Worm (Caenorhabditis elegans) whole organism, L1 larva: ENCODE data around the gene spr-3.
A peak's percentile ranks its signal among the peaks of the same experiment; 100 is the strongest.

ENCODE experiments used
- C34B4.2 ChIP-seq: sonication (generic microtip); optimal IDR thresholded peaks from 2 replicates; lab custom pipeline; 2017; ENCODE audit warnings: mild to moderate bottlenecking, missing genetic modification characterization, missing compliant biosample characterization
- ama-1 ChIP-seq: fragments of 150-350 bp; optimal IDR thresholded peaks from 2 replicates; lab custom pipeline; 2014
- blmp-1 ChIP-seq: fragments of 150-350 bp; optimal IDR thresholded peaks from 2 replicates; lab custom pipeline; 2014; ENCODE audit warnings: missing biosample characterization, missing genetic modification characterization
- ceh-8 ChIP-seq: fragments of 200-800 bp; sonication (Bioruptor generic); optimal IDR thresholded peaks from 2 replicates; lab custom pipeline; 2018; ENCODE audit warnings: mild to moderate bottlenecking, missing genetic modification characterization, moderate library complexity, missing compliant biosample characterization
- ceh-82 ChIP-seq, 3 experiments: fragments of 150-350 bp in 1 of 3; sonication (generic microtip) in 2 of 3; optimal IDR thresholded peaks; 2 replicates each; lab custom pipeline; 2014 to 2017; ENCODE audit warnings: missing biosample characterization in 3 of 3, missing genetic modification characterization in 3 of 3
- ceh-88 ChIP-seq: fragments of 200-800 bp; sonication (Bioruptor generic); IDR thresholded peaks from 2 replicates; pipeline ENCODE4 v1.3.6; 2022; ENCODE audit warnings: missing genetic modification characterization, missing compliant biosample characterization
- efl-3 ChIP-seq: fragments of 200-800 bp; sonication (Bioruptor generic); optimal IDR thresholded peaks from 2 replicates; lab custom pipeline; 2018; ENCODE audit warnings: mild to moderate bottlenecking, missing genetic modification characterization, missing compliant biosample characterization
- egl-13 ChIP-seq: sonication (generic microtip); optimal IDR thresholded peaks from 2 replicates; lab custom pipeline; 2016; ENCODE audit warnings: missing genotype, missing genetic modification reagents, missing genetic modification characterization, missing compliant biosample characterization
- egl-27 ChIP-seq, 2 experiments: fragments of 150-350 bp in 1 of 2; sonication (generic microtip); optimal IDR thresholded peaks; 3 replicates each; lab custom pipeline; 2017 to 2018; ENCODE audit warnings: missing biosample characterization in 2 of 2, missing genetic modification characterization in 2 of 2, missing genetic modification reagents in 2 of 2
- elt-2 ChIP-seq: sonication (generic microtip); optimal IDR thresholded peaks from 2 replicates; lab custom pipeline; 2016; ENCODE audit warnings: missing genetic modification characterization, mild to moderate bottlenecking, inconsistent platforms, missing compliant biosample characterization, missing genetic modification reagents
- fkh-10 ChIP-seq: sonication (generic microtip); optimal IDR thresholded peaks from 2 replicates; lab custom pipeline; 2017; ENCODE audit warnings: missing biosample characterization, missing genetic modification reagents, missing genetic modification characterization
- grh-1 ChIP-seq: fragments of 200-800 bp; sonication (Bioruptor generic); IDR thresholded peaks from 2 replicates; pipeline ENCODE4 v1.3.6; 2022; ENCODE audit warnings: missing genetic modification reagents, missing genetic modification characterization, missing compliant biosample characterization
- hpl-2 ChIP-seq: fragments of 150-350 bp; optimal IDR thresholded peaks from 2 replicates; lab custom pipeline; 2014; ENCODE audit warnings: missing biosample characterization, missing genetic modification reagents, missing genetic modification characterization
- lin-14 ChIP-seq: fragments of 200-800 bp; sonication (Bioruptor generic); optimal IDR thresholded peaks from 2 replicates; lab custom pipeline; 2018; ENCODE audit warnings: mild to moderate bottlenecking, missing genetic modification characterization, moderate library complexity, missing compliant biosample characterization
- lin-15B ChIP-seq: fragments of 150-350 bp; sonication (generic microtip); optimal IDR thresholded peaks from 3 replicates; lab custom pipeline; 2014; ENCODE audit warnings: missing biosample characterization, missing genetic modification characterization
- lin-35 ChIP-seq, 2 experiments: fragments of 150-350 bp; optimal IDR thresholded peaks; 2 replicates each; lab custom pipeline; 2014; ENCODE audit warnings: missing biosample characterization in 2 of 2, missing genetic modification characterization in 2 of 2, missing genetic modification reagents in 2 of 2
- lir-3 ChIP-seq: sonication (generic microtip); optimal IDR thresholded peaks from 2 replicates; lab custom pipeline; 2016; ENCODE audit warnings: mild to moderate bottlenecking, missing genetic modification characterization, moderate library complexity, missing compliant biosample characterization; ENCODE audit not compliant: poor library complexity
- lsy-2 ChIP-seq, 2 experiments: fragments of 150-350 bp; optimal IDR thresholded peaks; 2 replicates each; lab custom pipeline; 2014; ENCODE audit warnings: missing biosample characterization in 2 of 2, missing genetic modification characterization in 2 of 2
- mab-9 ChIP-seq: fragments of 200-800 bp; sonication (Bioruptor generic); IDR thresholded peaks from 2 replicates; pipeline ENCODE4 v1.3.6; 2022; ENCODE audit warnings: missing genetic modification reagents, missing genetic modification characterization, missing compliant biosample characterization
- mdl-1 ChIP-seq, 2 experiments: fragments of 150-350 bp; optimal IDR thresholded peaks; 2 replicates each; lab custom pipeline; 2014 to 2017; ENCODE audit warnings: missing biosample characterization in 2 of 2, missing genetic modification characterization in 2 of 2, inconsistent platforms in 1 of 2
- mep-1 ChIP-seq: fragments of 150-350 bp; optimal IDR thresholded peaks from 2 replicates; lab custom pipeline; 2014; ENCODE audit warnings: missing biosample characterization, missing genetic modification characterization
- nhr-19 ChIP-seq: fragments of 200-800 bp; sonication (Bioruptor generic); conservative IDR thresholded peaks from 2 replicates; pipeline ENCODE4 v1.3.6; 2022; ENCODE audit warnings: missing genetic modification characterization, missing compliant biosample characterization
- nhr-20 ChIP-seq: sonication (generic microtip); optimal IDR thresholded peaks from 2 replicates; lab custom pipeline; 2016; ENCODE audit warnings: mild to moderate bottlenecking, missing genetic modification characterization, missing compliant biosample characterization
- nhr-71 ChIP-seq: sonication (generic microtip); optimal IDR thresholded peaks from 2 replicates; lab custom pipeline; 2016; ENCODE audit warnings: mild to moderate bottlenecking, missing genetic modification characterization, moderate library complexity, missing compliant biosample characterization
- nhr-77 ChIP-seq: fragments of 150-350 bp; optimal IDR thresholded peaks from 2 replicates; lab custom pipeline; 2014; ENCODE audit warnings: missing biosample characterization, missing genetic modification characterization
- nhr-85 ChIP-seq: sonication (generic microtip); peaks from one replicate; lab custom pipeline; 2016; ENCODE audit warnings: missing genetic modification characterization, inconsistent platforms, missing compliant biosample characterization
- nhr-90 ChIP-seq: sonication (generic microtip); optimal IDR thresholded peaks from 2 replicates; lab custom pipeline; 2016; ENCODE audit warnings: mild to moderate bottlenecking, missing genetic modification characterization, missing compliant biosample characterization; ENCODE audit not compliant: poor library complexity
- pqm-1 ChIP-seq: sonication (generic microtip); optimal IDR thresholded peaks from 3 replicates; lab custom pipeline; 2017; ENCODE audit warnings: missing biosample characterization, missing genetic modification characterization
- skn-1 ChIP-seq: fragments of 150-350 bp; optimal IDR thresholded peaks from 2 replicates; lab custom pipeline; 2014; ENCODE audit warnings: missing biosample characterization, missing genetic modification characterization
- snpc-4 ChIP-seq: fragments of 150-350 bp; optimal IDR thresholded peaks from 2 replicates; lab custom pipeline; 2014; ENCODE audit warnings: missing biosample characterization, missing genetic modification characterization
- snu-23 ChIP-seq: sonication (generic microtip); optimal IDR thresholded peaks from 2 replicates; lab custom pipeline; 2016; ENCODE audit warnings: missing genetic modification characterization, missing compliant biosample characterization
- sup-37 ChIP-seq: fragments of 200-800 bp; sonication (Bioruptor generic); optimal IDR thresholded peaks from 2 replicates; lab custom pipeline; 2018; ENCODE audit warnings: mild to moderate bottlenecking, missing genetic modification characterization, missing compliant biosample characterization
- tbx-2 ChIP-seq: sonication (generic microtip); optimal IDR thresholded peaks from 2 replicates; lab custom pipeline; 2016; ENCODE audit warnings: missing genetic modification characterization, missing compliant biosample characterization
- unc-30 ChIP-seq: sonication (generic microtip); optimal IDR thresholded peaks from 2 replicates; lab custom pipeline; 2017; ENCODE audit warnings: missing biosample characterization, missing genetic modification characterization
- unc-62 ChIP-seq: fragments of 150-350 bp; optimal IDR thresholded peaks from 2 replicates; lab custom pipeline; 2014; ENCODE audit warnings: missing biosample characterization, missing genetic modification reagents, missing genetic modification characterization
- unc-98 ChIP-seq: fragments of 200-800 bp; sonication (Bioruptor generic); IDR thresholded peaks from 2 replicates; pipeline ENCODE4 v1.3.6; 2022; ENCODE audit warnings: missing genetic modification characterization, missing compliant biosample characterization
- zip-4 ChIP-seq: fragments of 200-800 bp; sonication (Bioruptor generic); optimal IDR thresholded peaks from 2 replicates; lab custom pipeline; 2018; ENCODE audit warnings: mild to moderate bottlenecking, missing genetic modification characterization, moderate library complexity, missing compliant biosample characterization
- ztf-11 ChIP-seq, 2 experiments: sonication (generic microtip); optimal IDR thresholded peaks; 2 replicates each; lab custom pipeline; 2016 to 2017; ENCODE audit warnings: missing genetic modification characterization in 2 of 2, missing biosample characterization in 1 of 2, missing compliant biosample characterization in 1 of 2

spr-3 gene

DNA sequence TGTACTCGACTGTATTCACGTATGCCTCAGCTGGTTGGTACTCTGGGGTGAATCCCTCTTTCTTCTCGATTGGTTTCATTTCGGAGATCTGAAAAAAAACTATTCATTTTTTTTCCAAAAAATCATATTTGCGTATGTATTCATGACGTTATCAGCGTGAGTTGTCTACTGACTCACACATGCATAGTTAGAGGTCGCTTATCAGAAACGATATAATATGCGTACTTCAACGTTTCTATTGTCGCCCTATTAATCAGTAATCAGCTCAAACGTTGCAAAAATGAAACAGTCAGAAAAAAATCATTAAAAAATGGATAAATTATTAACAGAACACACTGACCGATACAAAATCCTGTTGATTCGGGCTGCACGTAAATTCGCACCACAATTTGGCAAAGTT lies 35.4 kb upstream of the spr-3 start:
- peak; percentile 65 for TF ChIP-seq elt-2
- TF ChIP-seq lin-35 (GFP tag; optimal IDR thresholded peaks at IDR 0.05; lab: Kevin White, UChicago): peak in 1 of 2 experiments; percentile 21
- no peak for TF ChIP-seq ztf-11 (tag; optimal IDR thresholded peaks at IDR 0.05; lab: Kevin White, UChicago)

DNA sequence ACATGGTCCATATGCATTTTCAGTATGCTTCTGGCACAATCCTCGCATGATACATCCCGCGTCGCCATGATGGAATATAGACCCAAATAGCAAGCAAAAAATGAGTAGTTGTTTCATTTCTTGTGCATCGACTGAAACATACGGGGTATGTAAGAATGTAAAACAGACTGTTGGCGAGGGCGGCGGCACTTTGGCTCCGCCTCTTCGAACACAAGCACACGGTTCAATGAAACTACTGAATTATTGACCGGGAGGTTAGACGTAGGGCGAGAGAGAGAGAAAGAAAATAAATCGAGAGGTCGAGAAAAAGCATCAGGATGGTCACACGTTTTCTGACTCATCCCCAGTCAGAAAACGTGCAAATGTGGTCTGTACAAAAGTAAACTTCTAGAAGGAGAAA lies 33.9 kb upstream of the spr-3 start:
- TF ChIP-seq lin-35 (GFP tag; optimal IDR thresholded peaks at IDR 0.05; lab: Kevin White, UChicago): peak in 1 of 2 experiments; percentile 8
- no peak for TF ChIP-seq zip-4 (GFP tag; lab: Kevin White, UChicago)

DNA sequence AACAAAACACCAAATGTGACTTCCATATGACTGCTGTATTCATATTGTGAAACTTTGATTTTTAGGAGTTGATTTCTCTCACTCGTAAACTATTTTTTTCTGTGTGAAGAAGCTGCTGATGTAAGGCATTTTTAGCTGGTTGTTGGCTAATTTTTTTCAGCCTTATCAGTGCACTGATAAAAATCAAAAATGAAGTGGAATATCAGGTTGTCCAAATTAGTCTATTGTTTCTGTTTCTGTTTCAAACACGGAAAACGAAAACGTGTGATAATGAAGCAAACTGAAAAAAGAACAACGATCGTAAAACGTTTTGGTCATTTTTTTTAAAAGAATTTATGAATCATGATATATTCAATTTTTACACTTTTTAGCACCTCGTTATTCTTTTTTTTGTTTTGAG lies 33.1 kb upstream of the spr-3 start:
- no peak for TF ChIP-seq efl-3 (GFP tag; lab: Kevin White, UChicago)
- TF ChIP-seq unc-98 (GFP tag; lab: Robert Waterston, UW): no peak
- no peak for TF ChIP-seq grh-1 (GFP tag; lab: Robert Waterston, UW)
- TF ChIP-seq elt-2: peak; percentile 85
- no peak for TF ChIP-seq hpl-2 (GFP tag; lab: Kevin White, UChicago)
- TF ChIP-seq ceh-8 (GFP tag; lab: Kevin White, UChicago): no peak
- no peak for TF ChIP-seq lin-15B (tag; lab: Kevin White, UChicago)
- TF ChIP-seq mdl-1 (tag; optimal IDR thresholded peaks at IDR 0.05; lab: Kevin White, UChicago): no peak
- peak in 1 of 2 experiments; percentile 17 for TF ChIP-seq lin-35 (GFP tag; optimal IDR thresholded peaks at IDR 0.05; lab: Kevin White, UChicago)
- TF ChIP-seq mab-9 (GFP tag; lab: Robert Waterston, UW): no peak
- peak; percentile 31 for TF ChIP-seq pqm-1 (tag; lab: Kevin White, UChicago)
- no peak for TF ChIP-seq sup-37 (GFP tag; lab: Kevin White, UChicago)
- no peak for TF ChIP-seq mep-1 (tag; lab: Kevin White, UChicago)

DNA sequence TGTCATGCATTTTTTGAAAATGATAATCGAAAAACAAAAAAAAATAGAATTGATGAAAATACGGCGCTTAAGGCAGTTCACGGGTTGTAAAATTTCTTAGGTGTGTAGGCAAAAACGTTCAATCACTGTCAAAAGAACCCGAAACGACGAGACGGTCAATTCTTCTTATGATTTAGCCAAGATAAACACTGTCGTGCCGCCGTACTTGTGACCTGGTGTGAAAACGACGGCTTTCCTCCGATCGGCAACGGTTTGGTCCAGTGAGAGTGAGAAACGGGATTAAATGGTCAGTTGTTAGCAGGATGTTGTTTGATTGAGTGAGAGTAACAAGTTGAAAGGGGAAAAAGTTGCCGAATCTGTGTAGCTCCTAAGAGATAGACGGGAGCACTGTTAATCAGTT lies 29.8 kb upstream of the spr-3 start:
- no peak for TF ChIP-seq ceh-88 (GFP tag; lab: Robert Waterston, UW)
- TF ChIP-seq lir-3: no peak
- TF ChIP-seq mdl-1 (tag; optimal IDR thresholded peaks at IDR 0.05; lab: Kevin White, UChicago): no peak
- peak; percentile 8 for TF ChIP-seq snu-23 (GFP tag; lab: Kevin White, UChicago)
- TF ChIP-seq nhr-71 (tag; lab: Kevin White, UChicago): peak; percentile 8
- TF ChIP-seq nhr-85 (tag; lab: Kevin White, UChicago): peak; percentile 81
- no peak for TF ChIP-seq fkh-10
- no peak for TF ChIP-seq egl-27 (tag; optimal IDR thresholded peaks at IDR 0.05; lab: Kevin White, UChicago)
- peak; percentile 55 for TF ChIP-seq nhr-20 (tag; lab: Kevin White, UChicago)
- peak; percentile 54 for TF ChIP-seq lin-14 (GFP tag; lab: Kevin White, UChicago)
- peak; percentile 96 for TF ChIP-seq blmp-1 (tag; lab: Kevin White, UChicago)
- TF ChIP-seq tbx-2 (tag; lab: Kevin White, UChicago): peak; percentile 9
- TF ChIP-seq, all 84 proteins: peak for 7

DNA sequence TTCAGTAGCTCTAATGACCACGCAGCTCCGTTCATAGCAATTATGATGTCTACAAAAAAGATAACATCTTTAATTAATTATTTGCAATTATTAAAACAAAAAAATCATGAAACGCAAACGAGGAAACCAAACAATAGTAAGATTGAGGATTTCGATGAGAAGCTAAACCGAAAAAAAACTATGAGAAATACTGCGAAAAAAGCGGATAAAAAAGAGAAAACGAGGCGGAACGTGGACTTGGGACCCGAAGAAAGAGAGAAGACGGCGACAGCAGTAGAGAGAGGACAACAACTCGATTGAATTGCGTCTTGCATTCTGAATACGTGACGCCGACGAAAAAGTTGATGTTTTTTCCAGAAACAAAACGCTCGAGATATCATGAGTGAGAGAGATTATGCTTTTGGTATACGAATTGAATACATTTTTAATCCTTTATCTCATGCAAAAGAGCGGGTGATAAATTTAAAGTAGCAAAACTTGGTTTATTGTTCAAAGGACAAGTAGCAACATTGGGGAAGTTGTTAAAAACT lies 25.0 kb upstream of the spr-3 start, which contains the start of gene ncr-1:
Gene ncr-1 (minus strand): TSS at position 51 of the 530 bp plus-strand sequence.
- peak; percentile 42 for TF ChIP-seq lin-14 (GFP tag; lab: Kevin White, UChicago)
- TF ChIP-seq unc-30 (tag; lab: Kevin White, UChicago): no peak
- TF ChIP-seq, all 84 proteins: peak for 1

DNA sequence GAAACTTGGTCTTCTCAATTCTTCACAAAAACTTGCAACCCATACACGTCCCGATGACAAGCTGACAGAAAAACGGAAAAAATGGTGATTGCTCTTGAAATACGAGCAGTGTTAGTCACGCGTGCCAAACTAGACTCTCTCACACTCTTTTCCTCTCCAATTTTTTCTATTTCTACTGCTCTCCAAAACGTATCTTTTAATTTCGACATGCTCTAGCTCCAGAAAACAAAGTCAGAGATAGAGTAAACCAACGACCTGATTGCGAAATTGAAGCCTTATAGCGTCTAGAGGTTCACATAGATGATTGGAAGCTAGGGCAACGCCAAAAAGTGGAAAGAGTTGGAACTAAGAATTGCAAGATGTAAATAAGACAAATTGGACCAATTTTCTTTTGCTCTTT lies 23.5 kb upstream of the spr-3 start:
- no peak for TF ChIP-seq unc-62
- TF ChIP-seq nhr-90 (tag; lab: Kevin White, UChicago): no peak
- TF ChIP-seq skn-1 (tag; lab: Kevin White, UChicago): peak; percentile 62
- TF ChIP-seq lin-15B (tag; lab: Kevin White, UChicago): no peak
- TF ChIP-seq egl-13 (tag; lab: Kevin White, UChicago): no peak
- peak in 1 of 2 experiments; percentile 9 for TF ChIP-seq lin-35 (GFP tag; optimal IDR thresholded peaks at IDR 0.05; lab: Kevin White, UChicago)
- no peak for TF ChIP-seq snpc-4
- TF ChIP-seq nhr-71 (tag; lab: Kevin White, UChicago): peak; percentile 36
- TF ChIP-seq nhr-20 (tag; lab: Kevin White, UChicago): peak; percentile 72
- TF ChIP-seq ama-1: no peak
- TF ChIP-seq elt-2: no peak
- no peak for TF ChIP-seq blmp-1 (tag; lab: Kevin White, UChicago)
- peak; percentile 65 for TF ChIP-seq lin-14 (GFP tag; lab: Kevin White, UChicago)
- TF ChIP-seq ceh-82 (tag; optimal IDR thresholded peaks at IDR 0.05; lab: Kevin White, UChicago): peak in 1 of 3 experiments; percentile 14
- no peak for TF ChIP-seq pqm-1 (tag; lab: Kevin White, UChicago)
- no peak for TF ChIP-seq C34B4.2 (tag; lab: Kevin White, UChicago)
- no peak for TF ChIP-seq nhr-77 (tag; lab: Kevin White, UChicago)
- TF ChIP-seq lsy-2 (tag; optimal IDR thresholded peaks at IDR 0.05; lab: Kevin White, UChicago): peak in 1 of 2 experiments; percentile 50
- no peak for TF ChIP-seq nhr-19 (GFP tag; lab: Robert Waterston, UW)
- TF ChIP-seq lir-3: no peak
- peak in 1 of 2 experiments; percentile 36 for TF ChIP-seq mdl-1 (tag; optimal IDR thresholded peaks at IDR 0.05; lab: Kevin White, UChicago)
- TF ChIP-seq fkh-10: no peak
- peak; percentile 12 for TF ChIP-seq tbx-2 (tag; lab: Kevin White, UChicago)
